Fruit fly (Drosophila melanogaster) whole organism, pupa: ENCODE measurements around the gene Pde6.

Experiments
- CG10348 ChIP-seq: fragments of 200-800 bp; sonication (Bioruptor generic); IDR thresholded peaks from 2 replicates; pipeline ENCODE4 v1.3.6; 2022; ENCODE audit warnings: missing biosample characterization, missing genetic modification characterization
- CG12605 ChIP-seq: fragments of 200-800 bp; sonication (Bioruptor generic); IDR thresholded peaks from 2 replicates; pipeline ENCODE4 v1.3.6; 2022; ENCODE audit warnings: missing biosample characterization, missing genetic modification characterization
- CG13204 ChIP-seq: fragments of 200-800 bp; sonication (Bioruptor generic); optimal IDR thresholded peaks from 2 replicates; lab custom pipeline; 2018; ENCODE audit warnings: missing biosample characterization, mild to moderate bottlenecking, missing genetic modification characterization, moderate library complexity
- CG14655 ChIP-seq: fragments of 200-800 bp; sonication (Bioruptor generic); optimal IDR thresholded peaks from 3 replicates; lab custom pipeline; 2017; ENCODE audit warnings: mild to moderate bottlenecking, missing biosample characterization, missing genetic modification reagents, missing genetic modification characterization
- CG15710 ChIP-seq: fragments of 200-800 bp; sonication (Bioruptor generic); optimal IDR thresholded peaks from 2 replicates; lab custom pipeline; 2018; ENCODE audit warnings: missing biosample characterization, mild to moderate bottlenecking, missing genetic modification characterization, moderate library complexity
- CG17806 ChIP-seq: fragments of 200-800 bp; sonication (Bioruptor generic); optimal IDR thresholded peaks from 2 replicates; lab custom pipeline; 2018; ENCODE audit warnings: missing biosample characterization, mild to moderate bottlenecking, missing genetic modification characterization, moderate library complexity
- CG32121 ChIP-seq: fragments of 200-800 bp; sonication (Bioruptor generic); IDR thresholded peaks from 2 replicates; pipeline ENCODE4 v1.3.6; 2022; ENCODE audit warnings: missing biosample characterization, missing genetic modification characterization
- CG34367 ChIP-seq: fragments of 200-800 bp; sonication (Bioruptor generic); optimal IDR thresholded peaks from 2 replicates; lab custom pipeline; 2018; ENCODE audit warnings: missing biosample characterization, mild to moderate bottlenecking, missing genetic modification characterization
- CG4496 ChIP-seq: fragments of 200-800 bp; sonication (Bioruptor generic); IDR thresholded peaks from 3 replicates; pipeline ENCODE4 v1.3.6; 2022; ENCODE audit warnings: missing biosample characterization, missing genetic modification characterization
- CG8159 ChIP-seq: fragments of 200-800 bp; sonication (Bioruptor generic); optimal IDR thresholded peaks from 3 replicates; lab custom pipeline; 2018; ENCODE audit warnings: missing biosample characterization, mild to moderate bottlenecking, missing genetic modification characterization, moderate library complexity
- CG8301 ChIP-seq: fragments of 200-800 bp; sonication (Bioruptor generic); optimal IDR thresholded peaks from 2 replicates; lab custom pipeline; 2018; ENCODE audit warnings: missing biosample characterization, mild to moderate bottlenecking, missing genetic modification characterization
- CG9948 ChIP-seq: fragments of 200-800 bp; sonication (Bioruptor generic); optimal IDR thresholded peaks from 2 replicates; lab custom pipeline; 2018; ENCODE audit warnings: missing biosample characterization, mild to moderate bottlenecking, missing genetic modification characterization, moderate library complexity
- D1 ChIP-seq: fragments of 200-800 bp; sonication (Bioruptor generic); optimal IDR thresholded peaks from 2 replicates; lab custom pipeline; 2018; ENCODE audit warnings: missing biosample characterization, mild to moderate bottlenecking, missing genetic modification characterization, moderate library complexity
- EcR ChIP-seq: fragments of 200-800 bp; sonication (Bioruptor generic); optimal IDR thresholded peaks from 3 replicates; lab custom pipeline; 2019; ENCODE audit warnings: missing biosample characterization, missing genetic modification characterization, mild to moderate bottlenecking, moderate library complexity, missing genetic modification reagents
- Ets98B ChIP-seq: fragments of 200-800 bp; sonication (Bioruptor generic); IDR thresholded peaks from 2 replicates; pipeline ENCODE4 v1.3.6; 2022; ENCODE audit warnings: missing biosample characterization, missing genetic modification characterization
- Pif1A ChIP-seq: fragments of 200-800 bp; sonication (Bioruptor generic); optimal IDR thresholded peaks from 3 replicates; lab custom pipeline; 2016; ENCODE audit warnings: missing biosample characterization, missing genetic modification characterization
- Pif1B ChIP-seq: fragments of 200-800 bp; sonication (Bioruptor generic); optimal IDR thresholded peaks from 3 replicates; lab custom pipeline; 2016; ENCODE audit warnings: missing biosample characterization, missing genetic modification characterization
- Snoo ChIP-seq: fragments of 200-800 bp; sonication (Bioruptor generic); optimal IDR thresholded peaks from 3 replicates; lab custom pipeline; 2017; ENCODE audit warnings: missing biosample characterization, mild to moderate bottlenecking, missing genetic modification characterization, inconsistent platforms
- fd96Ca ChIP-seq: fragments of 200-800 bp; sonication (Bioruptor generic); IDR thresholded peaks from 3 replicates; pipeline ENCODE4 v1.3.6; 2022; ENCODE audit warnings: missing biosample characterization, missing genetic modification characterization
- gl ChIP-seq: fragments of 200-800 bp; sonication (Bioruptor generic); optimal IDR thresholded peaks from 2 replicates; lab custom pipeline; 2018; ENCODE audit warnings: missing biosample characterization, mild to moderate bottlenecking, missing genetic modification characterization
- rn ChIP-seq: fragments of 200-800 bp; sonication (Bioruptor generic); IDR thresholded peaks from 2 replicates; pipeline ENCODE4 v1.3.6; 2022; ENCODE audit warnings: missing biosample characterization, missing genetic modification characterization

The Pde6 gene

DNA sequence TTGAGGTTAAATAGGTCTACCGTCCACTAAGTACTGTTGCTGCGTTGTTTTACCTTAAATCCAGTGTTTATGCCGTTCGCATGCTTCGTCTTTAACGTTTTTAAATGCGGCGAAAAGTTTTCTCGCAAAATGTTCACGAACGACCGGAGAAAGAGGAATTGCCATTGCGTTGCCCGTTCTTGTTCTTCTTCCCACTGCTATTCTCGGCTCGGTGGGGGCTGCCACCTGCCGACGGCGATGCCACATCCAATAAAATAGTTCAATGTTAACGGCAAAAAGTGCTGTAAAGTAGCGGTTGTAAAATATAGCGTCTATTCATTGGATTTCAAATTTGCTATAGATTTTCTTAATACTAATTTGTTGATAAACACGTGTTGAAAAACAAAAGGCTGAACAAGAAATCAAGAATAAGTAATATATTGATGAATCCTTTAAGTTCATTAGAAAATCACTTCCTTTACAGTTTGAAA is 17.6 kb upstream of the Pde6 start, which contains the start of gene CG7987:
CG7987 (minus strand) TSS at position 170 of the 470 bp plus-strand sequence.
- TF ChIP-seq Ets98B (GFP tag; lab: Robert Waterston, UW) (no peak), CG4496 (peak; percentile 22; the same call in 1 of the 3 replicates)

DNA sequence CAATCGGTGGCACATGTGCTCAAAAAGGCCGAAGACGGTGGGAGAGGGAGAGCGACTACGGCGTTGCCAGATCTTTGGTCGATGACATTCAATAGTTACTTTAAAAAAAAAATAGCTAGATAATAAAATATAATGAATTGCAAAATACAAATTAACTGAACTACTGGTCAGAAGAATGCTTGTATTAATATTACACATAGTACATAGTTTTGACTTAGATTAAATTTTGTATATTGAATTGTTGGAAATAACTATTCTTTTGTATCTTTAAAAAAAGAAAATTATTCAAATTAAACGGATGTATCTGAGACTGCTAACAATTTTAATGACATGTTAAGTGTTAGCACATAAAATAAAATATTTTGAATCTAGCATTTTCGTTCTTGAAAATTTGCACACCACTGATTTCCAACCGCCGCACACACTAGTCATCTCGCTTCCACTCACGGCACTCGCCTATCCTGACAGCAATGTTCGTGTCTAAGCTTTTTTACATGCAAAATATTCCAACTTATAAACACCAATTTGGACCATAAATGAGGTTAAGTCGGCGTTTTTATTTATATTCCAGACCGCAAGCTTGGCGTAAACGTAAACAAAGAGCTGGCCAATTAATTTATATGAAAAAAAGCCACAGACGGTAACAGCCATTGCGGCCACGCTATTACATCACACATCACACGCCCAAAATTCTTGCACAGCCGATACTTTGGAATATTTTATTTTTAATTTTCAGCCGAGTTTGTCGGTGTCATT is 17.0 kb upstream of the Pde6 start:
- TF ChIP-seq Snoo (tag; lab: Kevin White, UChicago) (peak; percentile 50), CG8159 (tag; lab: Kevin White, UChicago) (peak; percentile 81), CG12605 (GFP tag; lab: Robert Waterston, UW) (no peak), Ets98B (GFP tag; lab: Robert Waterston, UW) (peak; percentile 15; the same call in 1 of the 2 replicates), CG4496 (peak; percentile 70; the same call in 2 of the 3 replicates), gl (tag; lab: Kevin White, UChicago) (no peak), CG8301 (tag; lab: Kevin White, UChicago) (peak; percentile 61), Pif1B (GFP tag; lab: Kevin White, UChicago) (peak; percentile 7), EcR (no peak), CG17806 (tag; lab: Kevin White, UChicago) (peak; percentile 49), CG13204 (GFP tag; lab: Kevin White, UChicago) (no peak), CG9948 (peak; percentile 71), rn (GFP tag; lab: Robert Waterston, UW) (0 out of 2 replicates have a peak, but pooled peaks have one; percentile 31), CG14655 (GFP tag; lab: Kevin White, UChicago) (peak; percentile 73), CG32121 (GFP tag; lab: Robert Waterston, UW) (peak; percentile 52), fd96Ca (GFP tag; lab: Robert Waterston, UW) (no peak; the same call in 2 of the 3 replicates), CG15710 (tag; lab: Kevin White, UChicago) (peak; percentile 69), Pif1A (GFP tag; lab: Kevin White, UChicago) (peak; percentile 37), CG34367 (peak; percentile 54)

dm6 chr3R:14569411-14570107 is 11.5 kb upstream of the Pde6 start, which contains the start of gene Cys:
Gene Cys (minus strand): TSS chr3R:14569644.
- TF ChIP-seq CG15710 (tag; lab: Kevin White, UChicago) (no peak), D1 (tag; lab: Kevin White, UChicago) (no peak), Ets98B (GFP tag; lab: Robert Waterston, UW) (peak; percentile 23; the same call in 1 of the 2 replicates), Snoo (tag; lab: Kevin White, UChicago) (no peak), Pif1B (GFP tag; lab: Kevin White, UChicago) (no peak), EcR (peak; percentile 11)

- TF ChIP-seq Ets98B (GFP tag; lab: Robert Waterston, UW) (peak; percentile 54; the same call in 1 of the 2 replicates), CG8159 (tag; lab: Kevin White, UChicago) (no peak), CG4496 (peak; percentile 17; the same call in 1 of the 3 replicates), gl (tag; lab: Kevin White, UChicago) (no peak), CG8301 (tag; lab: Kevin White, UChicago) (peak; percentile 21), CG14655 (GFP tag; lab: Kevin White, UChicago) (peak; percentile 21), Pif1A (GFP tag; lab: Kevin White, UChicago) (peak; percentile 13)
These were observed 10.5 kb upstream of the Pde6 start, which contains the start of gene CG8066 for dm6 chr3R:14568501-14569137. Gene CG8066 (minus strand): TSS chr3R:14568847.

DNA sequence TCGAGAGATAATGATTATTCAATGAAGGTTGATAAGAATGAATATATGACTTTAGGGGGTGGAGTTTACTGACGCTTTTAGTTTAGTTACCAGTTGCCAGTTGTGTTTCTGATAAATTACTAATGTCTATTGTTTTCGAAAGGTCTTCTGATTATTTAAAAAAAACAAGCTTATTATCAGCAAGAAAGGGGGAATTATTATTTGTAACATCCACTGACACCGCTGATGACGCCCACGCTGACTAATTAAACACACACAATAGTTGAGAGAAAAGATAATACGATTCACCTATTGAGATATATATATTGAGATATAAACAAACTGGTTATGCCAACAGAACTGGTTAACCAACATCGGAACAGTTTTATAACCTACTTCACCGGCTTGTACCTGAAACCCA is 9.7 kb upstream of the Pde6 start:
- TF ChIP-seq Snoo (tag; lab: Kevin White, UChicago) (no peak), CG8301 (tag; lab: Kevin White, UChicago) (no peak), Pif1A (GFP tag; lab: Kevin White, UChicago) (no peak), CG34367 (no peak), CG32121 (GFP tag; lab: Robert Waterston, UW) (no peak), D1 (tag; lab: Kevin White, UChicago) (no peak), CG12605 (GFP tag; lab: Robert Waterston, UW) (no peak), rn (GFP tag; lab: Robert Waterston, UW) (no peak), CG14655 (GFP tag; lab: Kevin White, UChicago) (no peak), CG8159 (tag; lab: Kevin White, UChicago) (no peak), EcR (no peak), CG10348 (GFP tag; lab: Robert Waterston, UW) (no peak), fd96Ca (GFP tag; lab: Robert Waterston, UW) (no peak), CG17806 (tag; lab: Kevin White, UChicago) (no peak), CG4496 (no peak), Pif1B (GFP tag; lab: Kevin White, UChicago) (no peak), CG15710 (tag; lab: Kevin White, UChicago) (no peak), CG13204 (GFP tag; lab: Kevin White, UChicago) (no peak), CG9948 (no peak)
